Worm (Caenorhabditis elegans) whole organism, young adult: Measurements from ENCODE around the gene semo-1.

Experiments
- B0019.2 ChIP-seq: fragments of 200-800 bp; sonication (Bioruptor generic); conservative IDR thresholded peaks from 2 replicates; pipeline ENCODE4 v1.3.6; 2022; ENCODE audit warnings: missing genetic modification reagents, missing genetic modification characterization, missing compliant biosample characterization
- B0261.1 ChIP-seq: sonication (generic microtip); optimal IDR thresholded peaks from 2 replicates; lab custom pipeline; 2016; ENCODE audit warnings: mild to moderate bottlenecking, missing genetic modification characterization, moderate library complexity, missing compliant biosample characterization
- C17E4.6 ChIP-seq: fragments of 200-800 bp; sonication (Bioruptor generic); IDR thresholded peaks from 2 replicates; pipeline ENCODE4 v1.3.6; 2022; ENCODE audit warnings: missing genetic modification reagents, missing genetic modification characterization, missing compliant biosample characterization
- F23B12.7 ChIP-seq: sonication (generic microtip); optimal IDR thresholded peaks from 2 replicates; lab custom pipeline; 2017; ENCODE audit warnings: missing genetic modification characterization, mild to moderate bottlenecking, missing compliant biosample characterization, antibody characterized with exemption, moderate library complexity; ENCODE audit not compliant: insufficient read depth
- F49E8.2 ChIP-seq: sonication (generic microtip); optimal IDR thresholded peaks from 3 replicates; lab custom pipeline; 2017; ENCODE audit warnings: missing genetic modification characterization, mild to moderate bottlenecking, missing compliant biosample characterization, antibody characterized with exemption, moderate library complexity; ENCODE audit not compliant: insufficient read depth
- F52B5.7 ChIP-seq: sonication (generic microtip); optimal IDR thresholded peaks from 2 replicates; lab custom pipeline; 2016; ENCODE audit warnings: mild to moderate bottlenecking, missing genetic modification characterization, missing compliant biosample characterization
- F57A8.1 ChIP-seq: fragments of 200-800 bp; sonication (Bioruptor generic); optimal IDR thresholded peaks from 2 replicates; lab custom pipeline; 2018; ENCODE audit warnings: mild to moderate bottlenecking, missing genetic modification characterization, moderate library complexity, missing compliant biosample characterization
- K12H6.12 ChIP-seq: fragments of 200-800 bp; sonication (Bioruptor generic); optimal IDR thresholded peaks from 2 replicates; lab custom pipeline; 2018; ENCODE audit warnings: mild to moderate bottlenecking, missing genetic modification characterization, missing compliant biosample characterization
- Y56A3A.18 ChIP-seq: fragments of 200-800 bp; sonication (Bioruptor generic); IDR thresholded peaks from 2 replicates; pipeline ENCODE4 v1.3.6; 2022; ENCODE audit warnings: missing genetic modification reagents, missing genetic modification characterization, missing compliant biosample characterization
- ama-1 ChIP-seq, 3 experiments: fragments of 150-350 bp in 1 of 3; sonication (generic microtip) in 2 of 3; optimal IDR thresholded peaks; 2 replicates each; lab custom pipeline; 2014 to 2018; ENCODE audit warnings: missing biosample characterization in 2 of 3, missing genetic modification characterization in 2 of 3, missing genetic modification reagents in 2 of 3
- aptf-2 ChIP-seq: fragments of 200-800 bp; sonication (Bioruptor generic); conservative IDR thresholded peaks from 2 replicates; pipeline ENCODE4 v1.3.6; 2022; ENCODE audit warnings: missing genetic modification reagents, missing genetic modification characterization, missing compliant biosample characterization
- aptf-3 ChIP-seq: fragments of 200-800 bp; sonication (Bioruptor generic); IDR thresholded peaks from 2 replicates; pipeline ENCODE4 v1.3.6; 2022; ENCODE audit warnings: missing genetic modification characterization, missing compliant biosample characterization
- ceh-100 ChIP-seq: fragments of 200-800 bp; sonication (Bioruptor generic); IDR thresholded peaks from 2 replicates; pipeline ENCODE4 v1.3.6; 2022; ENCODE audit warnings: missing genetic modification reagents, missing genetic modification characterization, missing compliant biosample characterization
- ceh-27 ChIP-seq: fragments of 200-800 bp; sonication (Bioruptor generic); optimal IDR thresholded peaks from 2 replicates; lab custom pipeline; 2018; ENCODE audit warnings: mild to moderate bottlenecking, missing genetic modification characterization, moderate library complexity, missing compliant biosample characterization
- dpff-1 ChIP-seq: sonication (generic microtip); optimal IDR thresholded peaks from 2 replicates; lab custom pipeline; 2017; ENCODE audit warnings: mild to moderate bottlenecking, missing genetic modification characterization, missing compliant biosample characterization
- egl-18 ChIP-seq: fragments of 200-800 bp; sonication (Bioruptor generic); IDR thresholded peaks from 2 replicates; pipeline ENCODE4 v1.3.6; 2022; ENCODE audit warnings: missing genetic modification reagents, missing genetic modification characterization, missing compliant biosample characterization
- ekl-4 ChIP-seq: fragments of 200-800 bp; sonication (Bioruptor generic); IDR thresholded peaks from 2 replicates; pipeline ENCODE4 v1.3.6; 2022; ENCODE audit warnings: missing genetic modification reagents, missing genetic modification characterization, missing compliant biosample characterization
- gei-17 ChIP-seq: fragments of 200-800 bp; sonication (Bioruptor generic); optimal IDR thresholded peaks from 2 replicates; lab custom pipeline; 2018; ENCODE audit warnings: mild to moderate bottlenecking, missing genetic modification characterization, missing compliant biosample characterization
- hlh-12 ChIP-seq: sonication (generic microtip); optimal IDR thresholded peaks from 2 replicates; lab custom pipeline; 2016; ENCODE audit warnings: missing genetic modification characterization, missing compliant biosample characterization
- hmg-1.2 ChIP-seq: fragments of 200-800 bp; sonication (Bioruptor generic); IDR thresholded peaks from 2 replicates; pipeline ENCODE4 v1.3.6; 2022; ENCODE audit warnings: missing genetic modification reagents, missing genetic modification characterization, missing compliant biosample characterization
- hmg-20 ChIP-seq: fragments of 200-800 bp; sonication (Bioruptor generic); IDR thresholded peaks from 2 replicates; pipeline ENCODE4 v1.3.6; 2022; ENCODE audit warnings: missing genetic modification reagents, missing genetic modification characterization, missing compliant biosample characterization
- lag-1 ChIP-seq: fragments of 200-800 bp; sonication (Bioruptor generic); IDR thresholded peaks from 2 replicates; pipeline ENCODE4 v1.3.6; 2022; ENCODE audit warnings: missing genetic modification reagents, missing genetic modification characterization, missing compliant biosample characterization
- lin-40 ChIP-seq: sonication (generic microtip); optimal IDR thresholded peaks from 2 replicates; lab custom pipeline; 2016; ENCODE audit warnings: missing genetic modification characterization, mild to moderate bottlenecking, missing compliant biosample characterization, missing genotype, missing genetic modification reagents
- lir-1 ChIP-seq: fragments of 200-800 bp; sonication (Bioruptor generic); conservative IDR thresholded peaks from 2 replicates; pipeline ENCODE4 v1.3.6; 2022; ENCODE audit warnings: missing genetic modification reagents, missing genetic modification characterization, missing compliant biosample characterization
- madf-6 ChIP-seq: fragments of 200-800 bp; sonication (Bioruptor generic); IDR thresholded peaks from 2 replicates; pipeline ENCODE4 v1.3.6; 2022; ENCODE audit warnings: missing genetic modification reagents, missing genetic modification characterization, missing compliant biosample characterization
- madf-8 ChIP-seq: fragments of 200-800 bp; sonication (Bioruptor generic); conservative IDR thresholded peaks from 2 replicates; pipeline ENCODE4 v1.3.6; 2022; ENCODE audit warnings: missing genetic modification reagents, missing genetic modification characterization, missing compliant biosample characterization
- mcd-1 ChIP-seq: fragments of 200-800 bp; sonication (Bioruptor generic); IDR thresholded peaks from 2 replicates; pipeline ENCODE4 v1.3.6; 2022; ENCODE audit warnings: missing genetic modification reagents, missing genetic modification characterization, missing compliant biosample characterization
- mxl-1 ChIP-seq: sonication (generic microtip); optimal IDR thresholded peaks from 2 replicates; lab custom pipeline; 2016; ENCODE audit warnings: missing genetic modification characterization, missing compliant biosample characterization
- nfyb-1 ChIP-seq: fragments of 200-800 bp; sonication (Bioruptor generic); IDR thresholded peaks from 2 replicates; pipeline ENCODE4 v1.3.6; 2022; ENCODE audit warnings: missing genetic modification reagents, missing genetic modification characterization, missing compliant biosample characterization
- nhr-179 ChIP-seq: sonication (generic microtip); optimal IDR thresholded peaks from 2 replicates; lab custom pipeline; 2016; ENCODE audit warnings: mild to moderate bottlenecking, missing genetic modification characterization, missing compliant biosample characterization
- rcor-1 ChIP-seq: fragments of 200-800 bp; sonication (Bioruptor generic); IDR thresholded peaks from 2 replicates; pipeline ENCODE4 v1.3.6; 2022; ENCODE audit warnings: missing genetic modification reagents, missing genetic modification characterization, missing compliant biosample characterization
- rec-8 ChIP-seq, 2 experiments: sonication (generic microtip); optimal IDR thresholded peaks; 2 replicates each; lab custom pipeline; 2016; ENCODE audit warnings: mild to moderate bottlenecking in 2 of 2, missing genetic modification characterization in 2 of 2, missing genetic modification reagents in 2 of 2, missing genotype in 2 of 2, missing biosample characterization in 1 of 2, missing compliant biosample characterization in 1 of 2, moderate library complexity in 1 of 2
- repo-1 ChIP-seq: sonication (generic microtip); optimal IDR thresholded peaks from 2 replicates; lab custom pipeline; 2017; ENCODE audit warnings: mild to moderate bottlenecking, missing genetic modification characterization, missing compliant biosample characterization
- rpc-1 ChIP-seq, 2 experiments: fragments of 150-350 bp in 1 of 2; sonication (generic microtip) in 1 of 2; optimal IDR thresholded peaks; 2 replicates each; lab custom pipeline; 2014 to 2018; ENCODE audit warnings: missing biosample characterization in 1 of 2, missing genetic modification characterization in 1 of 2, missing genetic modification reagents in 1 of 2, missing genotype in 1 of 2
- snpc-4 ChIP-seq, 5 experiments: fragments of 150-350 bp in 1 of 5; sonication (generic microtip) in 4 of 5; optimal IDR thresholded peaks; 2 replicates each; lab custom pipeline; 2014 to 2018; ENCODE audit warnings: missing genetic modification characterization in 5 of 5, missing biosample characterization in 3 of 5, antibody characterized with exemption in 2 of 5, mild to moderate bottlenecking in 2 of 5, missing compliant biosample characterization in 2 of 5, missing genotype in 2 of 5, moderate library complexity in 2 of 5, missing genetic modification reagents in 1 of 5
- sptf-2 ChIP-seq: fragments of 200-800 bp; sonication (Bioruptor generic); optimal IDR thresholded peaks from 2 replicates; lab custom pipeline; 2018; ENCODE audit warnings: mild to moderate bottlenecking, missing genetic modification characterization, missing compliant biosample characterization
- tbp1 ChIP-seq: fragments of 200-800 bp; sonication (Bioruptor generic); optimal IDR thresholded peaks from 2 replicates; lab custom pipeline; 2018; ENCODE audit warnings: mild to moderate bottlenecking, missing genetic modification characterization, missing compliant biosample characterization
- tlf-1 ChIP-seq: fragments of 200-800 bp; sonication (Bioruptor generic); optimal IDR thresholded peaks from 2 replicates; lab custom pipeline; 2018; ENCODE audit warnings: mild to moderate bottlenecking, missing genetic modification characterization, missing compliant biosample characterization
- ztf-28 ChIP-seq: fragments of 200-800 bp; sonication (Bioruptor generic); IDR thresholded peaks from 2 replicates; pipeline ENCODE4 v1.3.6; 2022; ENCODE audit warnings: missing genetic modification reagents, missing genetic modification characterization, missing compliant biosample characterization
- ztf-6 ChIP-seq: fragments of 200-800 bp; sonication (Bioruptor generic); IDR thresholded peaks from 2 replicates; pipeline ENCODE4 v1.3.6; 2022; ENCODE audit warnings: missing genetic modification reagents, missing genetic modification characterization, missing compliant biosample characterization

semo-1 gene

DNA sequence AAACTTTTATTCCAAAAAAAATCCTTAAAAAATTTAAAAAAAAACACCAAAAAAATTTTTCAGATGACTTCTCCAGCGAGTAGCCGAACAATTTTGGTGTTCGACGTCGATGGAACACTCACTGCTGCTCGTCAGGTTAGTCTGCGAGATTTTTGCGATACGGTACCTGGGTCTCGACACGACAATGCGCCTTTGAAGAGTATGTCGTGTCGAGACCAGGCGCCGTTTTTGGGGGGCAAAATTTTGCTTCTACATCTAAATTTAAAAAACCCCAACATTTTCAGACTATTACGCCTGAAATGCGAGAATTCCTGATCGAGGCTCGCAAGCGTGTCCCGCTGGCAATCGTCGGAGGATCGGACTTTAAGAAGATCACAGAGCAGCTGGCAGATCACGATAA, 32.5 kb downstream of the semo-1 start, which contains the start of gene F52B11.2 (continued):
- TF ChIP-seq hmg-1.2 (GFP tag; lab: Robert Waterston, UW) (no peak), sptf-2 (GFP tag; lab: Kevin White, UChicago) (no peak), hmg-20 (no peak), F52B5.7 (tag; lab: Kevin White, UChicago) (no peak), B0019.2 (GFP tag; lab: Robert Waterston, UW) (no peak), rpc-1 (optimal IDR thresholded peaks at IDR 0.05; lab: Kevin White, UChicago) (no peak), rpc-1 (tag; optimal IDR thresholded peaks at IDR 0.05; lab: Kevin White, UChicago) (no peak), C17E4.6 (no peak), aptf-2 (GFP tag; lab: Robert Waterston, UW) (no peak), snpc-4 (GFP tag; optimal IDR thresholded peaks at IDR 0.05; lab: Kevin White, UChicago) (no peak), snpc-4 (tag; optimal IDR thresholded peaks at IDR 0.05; lab: Kevin White, UChicago) (peak in 2 of 4 experiments; percentile 7 to 63), lir-1 (GFP tag; lab: Robert Waterston, UW) (no peak), aptf-3 (no peak), gei-17 (GFP tag; lab: Kevin White, UChicago) (no peak), ceh-100 (GFP tag; lab: Robert Waterston, UW) (peak; percentile 19), tlf-1 (GFP tag; lab: Kevin White, UChicago) (no peak), lag-1 (GFP tag; lab: Robert Waterston, UW) (no peak), ekl-4 (GFP tag; lab: Robert Waterston, UW) (no peak), madf-8 (GFP tag; lab: Robert Waterston, UW) (no peak), K12H6.12 (tag; lab: Kevin White, UChicago) (no peak), lin-40 (tag; lab: Kevin White, UChicago) (no peak), mcd-1 (GFP tag; lab: Robert Waterston, UW) (no peak), B0261.1 (no peak), rec-8 (tag; optimal IDR thresholded peaks at IDR 0.05; lab: Kevin White, UChicago) (no peak), repo-1 (tag; lab: Kevin White, UChicago) (peak; percentile 36), ztf-6 (GFP tag; lab: Robert Waterston, UW) (no peak), rcor-1 (GFP tag; lab: Robert Waterston, UW) (no peak), F49E8.2 (tag; lab: Kevin White, UChicago) (peak; percentile 46), madf-6 (GFP tag; lab: Robert Waterston, UW) (0 out of 2 replicates have a peak, but pooled peaks have one; percentile 10), hlh-12 (no peak)

DNA sequence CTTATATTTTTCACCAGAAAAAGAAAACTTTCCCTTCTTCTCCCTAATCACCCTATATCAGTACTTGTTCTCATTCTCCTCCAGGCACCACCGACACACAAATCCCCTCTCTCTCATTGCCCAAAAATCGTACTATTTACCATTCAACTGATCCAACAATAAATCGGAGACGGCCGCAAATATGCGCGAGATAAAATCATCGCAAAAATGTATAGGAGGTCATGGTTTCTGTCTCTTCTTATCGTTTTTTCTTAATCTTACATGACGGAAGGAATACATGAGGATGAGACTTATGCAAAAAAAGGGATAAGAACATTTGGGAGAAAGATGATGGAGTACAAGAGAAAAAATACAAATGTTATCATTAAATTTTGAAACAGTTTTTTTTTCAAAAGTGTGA, 35.4 kb downstream of the semo-1 start:
- no peak for TF ChIP-seq egl-18 (GFP tag; lab: Robert Waterston, UW)
- no peak for TF ChIP-seq tbp1
- TF ChIP-seq Y56A3A.18 = no peak
- TF ChIP-seq nhr-179 (tag; lab: Kevin White, UChicago) = no peak
- no peak for TF ChIP-seq gei-17 (GFP tag; lab: Kevin White, UChicago)
- no peak for TF ChIP-seq mxl-1 (tag; lab: Kevin White, UChicago)
- no peak for TF ChIP-seq lag-1 (GFP tag; lab: Robert Waterston, UW)
- no peak for TF ChIP-seq ztf-28 (GFP tag; lab: Robert Waterston, UW)
- no peak for TF ChIP-seq F57A8.1
- TF ChIP-seq ama-1 (optimal IDR thresholded peaks at IDR 0.05; lab: Kevin White, UChicago) = no peak
- TF ChIP-seq ama-1 (GFP tag; optimal IDR thresholded peaks at IDR 0.05; lab: Kevin White, UChicago) = no peak
- TF ChIP-seq nfyb-1 (GFP tag; lab: Robert Waterston, UW) = no peak
- TF ChIP-seq ceh-27 = no peak
- TF ChIP-seq hmg-1.2 (GFP tag; lab: Robert Waterston, UW) = no peak
- no peak for TF ChIP-seq dpff-1
- TF ChIP-seq K12H6.12 (tag; lab: Kevin White, UChicago) = no peak
- TF ChIP-seq hlh-12 = no peak
- TF ChIP-seq F23B12.7 (tag; lab: Kevin White, UChicago) = no peak
- no peak for TF ChIP-seq F49E8.2 (tag; lab: Kevin White, UChicago)
